Worm (Caenorhabditis elegans) whole organism, mixed stage, embryonic: ENCODE measurements around the gene clec-216.

ENCODE experiments used
- ceh-43 ChIP-seq: fragments of 200-800 bp; sonication (Bioruptor generic); optimal IDR thresholded peaks from 2 replicates; lab custom pipeline; 2018; ENCODE audit warnings: mild to moderate bottlenecking, missing genetic modification characterization, moderate library complexity, missing compliant biosample characterization
- ces-1 ChIP-seq: fragments of 150-350 bp; optimal IDR thresholded peaks from 2 replicates; lab custom pipeline; 2014; ENCODE audit warnings: missing biosample characterization, missing genetic modification reagents, missing genetic modification characterization
- lsy-2 ChIP-seq: fragments of 150-350 bp; optimal IDR thresholded peaks from 2 replicates; lab custom pipeline; 2014; ENCODE audit warnings: missing biosample characterization, missing genetic modification characterization
- nhr-12 ChIP-seq: fragments of 150-350 bp; optimal IDR thresholded peaks from 2 replicates; lab custom pipeline; 2014; ENCODE audit warnings: missing biosample characterization, missing genetic modification characterization
- nhr-237 ChIP-seq: fragments of 150-350 bp; optimal IDR thresholded peaks from 2 replicates; lab custom pipeline; 2014; ENCODE audit warnings: missing biosample characterization, missing genetic modification characterization
- nhr-76 ChIP-seq: sonication (generic microtip); optimal IDR thresholded peaks from 2 replicates; lab custom pipeline; 2017; ENCODE audit warnings: missing biosample characterization, missing genetic modification characterization
- pha-4 ChIP-seq: fragments of 150-350 bp; optimal IDR thresholded peaks from 2 replicates; lab custom pipeline; 2018; ENCODE audit warnings: missing biosample characterization, missing genetic modification reagents, missing genetic modification characterization
- sptf-1 ChIP-seq: sonication (generic microtip); optimal IDR thresholded peaks from 2 replicates; lab custom pipeline; 2017; ENCODE audit warnings: mild to moderate bottlenecking, missing genetic modification characterization, moderate library complexity, missing compliant biosample characterization
- tbx-8 ChIP-seq: fragments of 200-800 bp; sonication (Bioruptor generic); optimal IDR thresholded peaks from 2 replicates; lab custom pipeline; 2018; ENCODE audit warnings: mild to moderate bottlenecking, missing genetic modification characterization, moderate library complexity, missing compliant biosample characterization
- unc-62 ChIP-seq: fragments of 150-350 bp; optimal IDR thresholded peaks from 2 replicates; lab custom pipeline; 2014; ENCODE audit warnings: missing biosample characterization, missing genetic modification reagents, missing genetic modification characterization
- zip-8 ChIP-seq: fragments of 150-350 bp; optimal IDR thresholded peaks from 2 replicates; lab custom pipeline; 2014; ENCODE audit warnings: missing biosample characterization, missing genetic modification characterization
- ztf-11 ChIP-seq: fragments of 150-350 bp; optimal IDR thresholded peaks from 2 replicates; lab custom pipeline; 2014; ENCODE audit warnings: missing biosample characterization, missing genetic modification characterization

- TF ChIP-seq ces-1 (no peak), zip-8 (tag; lab: Kevin White, UChicago) (no peak), nhr-237 (no peak), lsy-2 (tag; lab: Kevin White, UChicago) (no peak), nhr-76 (tag; lab: Kevin White, UChicago) (no peak), ztf-11 (tag; lab: Kevin White, UChicago) (no peak), pha-4 (tag; lab: Kevin White, UChicago) (no peak), ceh-43 (GFP tag; lab: Kevin White, UChicago) (no peak), sptf-1 (tag; lab: Kevin White, UChicago) (no peak), unc-62 (GFP tag; lab: Kevin White, UChicago) (no peak), tbx-8 (no peak), nhr-12 (tag; lab: Kevin White, UChicago) (no peak)
These were observed 48.4 kb downstream of the clec-216 start for ce11 chrV:7904389-7904788.
